Fruit fly (Drosophila melanogaster) whole organism, embryonic: ENCODE results near the gene Sfp87B.

ENCODE experiments used
- Antp ChIP-seq: fragments of 200-800 bp; sonication (Bioruptor generic); optimal IDR thresholded peaks from 3 replicates; lab custom pipeline; 2016; ENCODE audit warnings: missing biosample characterization, missing genetic modification characterization
- Atf3 ChIP-seq: fragments of 200-800 bp; sonication (Bioruptor generic); optimal IDR thresholded peaks from 3 replicates; lab custom pipeline; 2016; ENCODE audit warnings: missing biosample characterization, missing genetic modification characterization
- Awh ChIP-seq: fragments of 200-800 bp; sonication (Bioruptor generic); IDR thresholded peaks from 2 replicates; pipeline ENCODE4, ENCODE4 v1.3.6; 2022; ENCODE audit warnings: missing biosample characterization, missing genetic modification characterization
- CG10267 ChIP-seq: fragments of 200-800 bp; sonication (Bioruptor generic); optimal IDR thresholded peaks from 2 replicates; lab custom pipeline; 2018; ENCODE audit warnings: missing biosample characterization, mild to moderate bottlenecking, missing genetic modification characterization, moderate library complexity
- CG12219 ChIP-seq: fragments of 200-800 bp; sonication (Bioruptor generic); optimal IDR thresholded peaks from 3 replicates; lab custom pipeline; 2018; ENCODE audit warnings: missing biosample characterization, mild to moderate bottlenecking, missing genetic modification characterization
- CG1233 ChIP-seq: fragments of 200-800 bp; sonication (Bioruptor generic); optimal IDR thresholded peaks from 4 replicates; lab custom pipeline; 2018; ENCODE audit warnings: missing biosample characterization, mild to moderate bottlenecking, missing genetic modification characterization
- CG12391 ChIP-seq: fragments of 200-800 bp; sonication (Bioruptor generic); optimal IDR thresholded peaks from 3 replicates; lab custom pipeline; 2018; ENCODE audit warnings: missing biosample characterization, mild to moderate bottlenecking, missing genetic modification characterization, moderate library complexity
- CG12769 ChIP-seq: fragments of 200-800 bp; sonication (Bioruptor generic); optimal IDR thresholded peaks from 2 replicates; lab custom pipeline; 2019; ENCODE audit warnings: missing biosample characterization, mild to moderate bottlenecking, missing genetic modification characterization, moderate library complexity
- CG13287 ChIP-seq: fragments of 200-800 bp; sonication (Bioruptor generic); IDR thresholded peaks from 2 replicates; pipeline ENCODE4 v1.3.6; 2022; ENCODE audit warnings: missing biosample characterization, missing genetic modification characterization; ENCODE audit not compliant: partially characterized antibody
- CG14014 ChIP-seq: fragments of 200-800 bp; sonication (Bioruptor generic); IDR thresholded peaks from 2 replicates; pipeline ENCODE4 v1.3.6; 2022; ENCODE audit warnings: missing biosample characterization, missing genetic modification characterization
- CG14860 ChIP-seq: fragments of 200-800 bp; sonication (Bioruptor generic); IDR thresholded peaks from 3 replicates; pipeline ENCODE4 v1.3.6; 2022; ENCODE audit warnings: missing biosample characterization, missing genetic modification characterization; ENCODE audit not compliant: partially characterized antibody
- CG15479 ChIP-seq: fragments of 200-800 bp; sonication (Bioruptor generic); optimal IDR thresholded peaks from 3 replicates; lab custom pipeline; 2019; ENCODE audit warnings: missing biosample characterization, mild to moderate bottlenecking, missing genetic modification characterization, moderate library complexity
- CG17912 ChIP-seq: fragments of 200-800 bp; sonication (Bioruptor generic); optimal IDR thresholded peaks from 2 replicates; lab custom pipeline; 2018; ENCODE audit warnings: missing biosample characterization, mild to moderate bottlenecking, missing genetic modification characterization
- CG18011 ChIP-seq: fragments of 200-800 bp; sonication (Bioruptor generic); optimal IDR thresholded peaks from 2 replicates; lab custom pipeline; 2017; ENCODE audit warnings: missing biosample characterization, missing genetic modification characterization, mild to moderate bottlenecking, moderate library complexity, missing genotype
- CG1832 ChIP-seq: fragments of 200-800 bp; sonication (Bioruptor generic); optimal IDR thresholded peaks from 2 replicates; lab custom pipeline; 2017; ENCODE audit warnings: missing biosample characterization, mild to moderate bottlenecking, missing genetic modification characterization, inconsistent platforms
- CG2875 ChIP-seq: fragments of 200-800 bp; sonication (Bioruptor generic); optimal IDR thresholded peaks from 2 replicates; lab custom pipeline; 2017; ENCODE audit warnings: missing biosample characterization, mild to moderate bottlenecking, missing genetic modification characterization, missing genetic modification reagents
- CG30020 ChIP-seq: fragments of 200-800 bp; optimal IDR thresholded peaks from 2 replicates; lab custom pipeline; 2019; ENCODE audit warnings: missing biosample characterization, mild to moderate bottlenecking, missing genetic modification characterization, moderate library complexity
- CG32532 ChIP-seq: fragments of 200-800 bp; sonication (Bioruptor generic); IDR thresholded peaks from 2 replicates; pipeline ENCODE4 v1.3.6; 2022; ENCODE audit warnings: missing biosample characterization, missing genetic modification characterization
- CG3726 ChIP-seq: fragments of 200-800 bp; sonication (Bioruptor generic); IDR thresholded peaks from 3 replicates; pipeline ENCODE4, ENCODE4 v1.3.6; 2022; ENCODE audit warnings: missing biosample characterization, missing genetic modification characterization
- CG4360 ChIP-seq: fragments of 200-800 bp; sonication (Bioruptor generic); IDR thresholded peaks from 2 replicates; pipeline ENCODE4 v1.3.6; 2022; ENCODE audit warnings: missing biosample characterization, missing genetic modification characterization
- CG43689 ChIP-seq: fragments of 200-800 bp; sonication (Bioruptor generic); IDR thresholded peaks from 2 replicates; pipeline ENCODE4 v1.3.6; 2022; ENCODE audit warnings: missing biosample characterization, missing genetic modification characterization
- CG6791 ChIP-seq: fragments of 200-800 bp; sonication (Bioruptor generic); IDR thresholded peaks from 3 replicates; pipeline ENCODE4 v1.3.6; 2022; ENCODE audit warnings: missing biosample characterization, missing genetic modification characterization; ENCODE audit not compliant: partially characterized antibody
- CG7786 ChIP-seq: fragments of 200-800 bp; sonication (Bioruptor generic); optimal IDR thresholded peaks from 2 replicates; lab custom pipeline; 2016; ENCODE audit warnings: missing biosample characterization, missing genetic modification characterization
- CG8281 ChIP-seq: fragments of 200-800 bp; sonication (Bioruptor generic); optimal IDR thresholded peaks from 2 replicates; lab custom pipeline; 2018; ENCODE audit warnings: missing biosample characterization, mild to moderate bottlenecking, missing genetic modification characterization, moderate library complexity
- CG8290 ChIP-seq, 3 experiments: fragments of 200-800 bp; sonication (Bioruptor generic); optimal IDR thresholded peaks; 2 replicates each; lab custom pipeline; 2016 to 2019; ENCODE audit warnings: missing biosample characterization in 3 of 3, missing genetic modification characterization in 3 of 3, mild to moderate bottlenecking in 2 of 3, moderate library complexity in 1 of 3
- D19A ChIP-seq: fragments of 200-800 bp; optimal IDR thresholded peaks from 3 replicates; lab custom pipeline; 2019; ENCODE audit warnings: missing biosample characterization, mild to moderate bottlenecking, missing genetic modification characterization, moderate library complexity
- Dip2 ChIP-seq: fragments of 200-800 bp; sonication (Bioruptor generic); IDR thresholded peaks from 2 replicates; pipeline ENCODE4 v1.3.6; 2022; ENCODE audit warnings: missing biosample characterization, missing genetic modification characterization
- Doc2 ChIP-seq: fragments of 200-800 bp; sonication (Bioruptor generic); IDR thresholded peaks from 2 replicates; pipeline ENCODE4 v1.3.6; 2022; ENCODE audit warnings: missing biosample characterization, missing genetic modification characterization
- Ets97D ChIP-seq: fragments of 200-800 bp; sonication (Bioruptor generic); optimal IDR thresholded peaks from 3 replicates; lab custom pipeline; 2016; ENCODE audit warnings: missing biosample characterization, missing genetic modification characterization
- HLH3B ChIP-seq: fragments of 200-800 bp; sonication (Bioruptor generic); IDR thresholded peaks from 2 replicates; pipeline ENCODE4 v1.3.6; 2022; ENCODE audit warnings: missing biosample characterization, missing genetic modification characterization
- Lpt ChIP-seq: fragments of >200 bp; optimal IDR thresholded peaks from 2 replicates; lab custom pipeline; 2018; ENCODE audit warnings: missing biosample characterization, missing genetic modification characterization
- NC2β ChIP-seq: fragments of 200-800 bp; sonication (Bioruptor generic); optimal IDR thresholded peaks from 2 replicates; lab custom pipeline; 2016; ENCODE audit warnings: missing biosample characterization, missing genetic modification characterization
- Nf-YC ChIP-seq: fragments of 200-800 bp; optimal IDR thresholded peaks from 3 replicates; lab custom pipeline; 2019; ENCODE audit warnings: missing biosample characterization, mild to moderate bottlenecking, missing genetic modification characterization, moderate library complexity
- Opbp ChIP-seq: fragments of 200-800 bp; sonication (Bioruptor generic); IDR thresholded peaks from 3 replicates; pipeline ENCODE4 v1.3.6; 2022; ENCODE audit warnings: missing biosample characterization, missing genetic modification characterization; ENCODE audit not compliant: partially characterized antibody
- Ravus ChIP-seq: fragments of 200-800 bp; sonication (Bioruptor generic); IDR thresholded peaks from 2 replicates; pipeline ENCODE4 v1.3.6; 2022; ENCODE audit warnings: missing biosample characterization, missing genetic modification characterization
- Sin3A ChIP-seq: fragments of >200 bp; optimal IDR thresholded peaks from 2 replicates; lab custom pipeline; 2018
- Taf1 ChIP-seq: fragments of 200-800 bp; sonication (Bioruptor generic); IDR thresholded peaks from 2 replicates; pipeline ENCODE4 v1.3.6; 2022; ENCODE audit warnings: missing biosample characterization, missing genetic modification characterization
- ab ChIP-seq: fragments of 200-800 bp; sonication (Bioruptor generic); optimal IDR thresholded peaks from 2 replicates; lab custom pipeline; 2016; ENCODE audit warnings: missing biosample characterization, missing genetic modification characterization
- eve ChIP-seq, 2 experiments: fragments of >200 bp; optimal IDR thresholded peaks; 2 replicates each; lab custom pipeline; 2017; ENCODE audit warnings: missing biosample characterization in 2 of 2, missing genetic modification characterization in 2 of 2
- inv ChIP-seq: fragments of 200-800 bp; sonication (Bioruptor generic); IDR thresholded peaks from 2 replicates; pipeline ENCODE4 v1.3.6; 2022; ENCODE audit warnings: missing biosample characterization, missing genetic modification characterization; ENCODE audit not compliant: partially characterized antibody
- kni ChIP-seq: fragments of 200-800 bp; sonication (Bioruptor generic); optimal IDR thresholded peaks from 3 replicates; lab custom pipeline; 2017; ENCODE audit warnings: mild to moderate bottlenecking, missing biosample characterization, missing genetic modification reagents, missing genetic modification characterization
- nmo ChIP-seq: fragments of 200-800 bp; sonication (Bioruptor generic); optimal IDR thresholded peaks from 2 replicates; lab custom pipeline; 2018; ENCODE audit warnings: missing biosample characterization, mild to moderate bottlenecking, missing genetic modification characterization, moderate library complexity
- otp ChIP-seq: fragments of 200-800 bp; sonication (Bioruptor generic); IDR thresholded peaks from 3 replicates; pipeline ENCODE4, ENCODE4 v1.3.6; 2022; ENCODE audit warnings: missing biosample characterization, missing genetic modification characterization
- sc ChIP-seq, 3 experiments: fragments of >200 bp in 2 of 3; fragments of 200-800 bp in 1 of 3; sonication (Bioruptor generic) in 1 of 3; optimal IDR thresholded peaks; 2 replicates in 2 of 3; 3 replicates in 1 of 3; lab custom pipeline; 2017; ENCODE audit warnings: mild to moderate bottlenecking in 1 of 3, missing biosample characterization in 1 of 3, missing genetic modification characterization in 1 of 3, missing genetic modification reagents in 1 of 3
- slbo ChIP-seq: fragments of 200-800 bp; sonication (Bioruptor generic); IDR thresholded peaks from 2 replicates; pipeline ENCODE4 v1.3.6; 2022; ENCODE audit warnings: missing biosample characterization, missing genetic modification characterization
- tin ChIP-seq: fragments of 200-800 bp; sonication (Bioruptor generic); optimal IDR thresholded peaks from 3 replicates; lab custom pipeline; 2016; ENCODE audit warnings: missing biosample characterization, missing genetic modification characterization
- tio ChIP-seq: fragments of 200-800 bp; sonication (Bioruptor generic); optimal IDR thresholded peaks from 2 replicates; lab custom pipeline; 2017; ENCODE audit warnings: missing biosample characterization, missing genetic modification characterization, inconsistent platforms
- wor ChIP-seq: fragments of 200-800 bp; sonication (Bioruptor generic); IDR thresholded peaks from 2 replicates; pipeline ENCODE4 v1.3.6; 2022; ENCODE audit warnings: missing biosample characterization, missing genetic modification characterization
- zfh2 ChIP-seq: fragments of 200-800 bp; sonication (Bioruptor generic); optimal IDR thresholded peaks from 2 replicates; lab custom pipeline; 2016; ENCODE audit warnings: missing biosample characterization, missing genetic modification characterization

Sfp87B gene

dm6 chr3R:12280729-12281342 lies 7.9 kb downstream of the Sfp87B start (continued):
- no peak for TF ChIP-seq wor (GFP tag; lab: Robert Waterston, UW)
- TF ChIP-seq CG15479 (GFP tag; lab: Kevin White, UChicago), result peak; percentile 3
- no peak for TF ChIP-seq CG12769
- no peak for TF ChIP-seq CG3726 (GFP tag; lab: Robert Waterston, UW)
- TF ChIP-seq tin (GFP tag; lab: Kevin White, UChicago), result no peak
- TF ChIP-seq Ets97D (GFP tag; lab: Kevin White, UChicago), result no peak
- peak; percentile 98 for TF ChIP-seq Nf-YC (tag; lab: Kevin White, UChicago)
- TF ChIP-seq kni (GFP tag; lab: Kevin White, UChicago), result no peak
- no peak for TF ChIP-seq CG12219 (GFP tag; lab: Kevin White, UChicago)
- TF ChIP-seq CG6791 (GFP tag; lab: Robert Waterston, UW), result peak; percentile 70; the same call in 2 of the 3 replicates
- TF ChIP-seq CG30020 (tag; lab: Kevin White, UChicago), result no peak
- peak; percentile 98 for TF ChIP-seq CG1832 (GFP tag; lab: Kevin White, UChicago)
- no peak for TF ChIP-seq CG8281 (tag; lab: Kevin White, UChicago)
- no peak for TF ChIP-seq CG8290 (GFP tag; optimal IDR thresholded peaks at IDR 0.05; lab: Kevin White, UChicago)
- no peak for TF ChIP-seq CG8290 (tag; optimal IDR thresholded peaks at IDR 0.05; lab: Kevin White, UChicago)
- no peak for TF ChIP-seq zfh2
- TF ChIP-seq nmo (GFP tag; lab: Kevin White, UChicago), result no peak
- TF ChIP-seq Opbp (GFP tag; lab: Robert Waterston, UW), result peak; percentile 81; the same call in 2 of the 3 replicates
- TF ChIP-seq Doc2 (GFP tag; lab: Robert Waterston, UW), result no peak
- no peak for TF ChIP-seq Lpt (GFP tag; lab: Kevin White, UChicago)
- TF ChIP-seq sc (optimal IDR thresholded peaks at IDR 0.05; lab: Kevin White, UChicago), result no peak
- TF ChIP-seq sc (GFP tag; optimal IDR thresholded peaks at IDR 0.05; lab: Kevin White, UChicago), result no peak
- no peak for TF ChIP-seq CG7786 (GFP tag; lab: Kevin White, UChicago)
- no peak for TF ChIP-seq CG14014 (GFP tag; lab: Robert Waterston, UW)
- no peak for TF ChIP-seq CG2875
- no peak for TF ChIP-seq CG12391 (tag; lab: Kevin White, UChicago)
- no peak for TF ChIP-seq CG4360 (GFP tag; lab: Robert Waterston, UW)
- peak; percentile 48; the same call in 1 of the 2 replicates for TF ChIP-seq CG32532 (GFP tag; lab: Robert Waterston, UW)
- no peak for TF ChIP-seq HLH3B (GFP tag; lab: Robert Waterston, UW)
- TF ChIP-seq CG14860, result 0 out of 3 replicates have a peak, but pooled peaks have one; percentile 50
- TF ChIP-seq CG13287 (GFP tag; lab: Robert Waterston, UW), result peak; percentile 68; the same call in 1 of the 2 replicates
- TF ChIP-seq CG17912 (GFP tag; lab: Kevin White, UChicago), result no peak
- no peak for TF ChIP-seq CG10267
- no peak for TF ChIP-seq Taf1 (GFP tag; lab: Robert Waterston, UW)
- TF ChIP-seq CG43689, result no peak
- no peak for TF ChIP-seq CG1233 (GFP tag; lab: Kevin White, UChicago)
- no peak for TF ChIP-seq ab (GFP tag; lab: Kevin White, UChicago)
- TF ChIP-seq Antp (GFP tag; lab: Kevin White, UChicago), result no peak
- no peak for TF ChIP-seq otp (GFP tag; lab: Robert Waterston, UW)
- no peak for TF ChIP-seq Sin3A (lab: Kevin White, UChicago)
- TF ChIP-seq Dip2 (GFP tag; lab: Robert Waterston, UW), result no peak
- TF ChIP-seq tio (GFP tag; lab: Kevin White, UChicago), result no peak
- TF ChIP-seq eve (GFP tag; optimal IDR thresholded peaks at IDR 0.05; lab: Kevin White, UChicago), result no peak
- TF ChIP-seq inv (GFP tag; lab: Robert Waterston, UW), result peak; percentile 69; the same call in 1 of the 2 replicates
- TF ChIP-seq Ravus (GFP tag; lab: Robert Waterston, UW), result no peak
- TF ChIP-seq slbo (GFP tag; lab: Robert Waterston, UW), result no peak; the same call in 1 of the 2 replicates
- TF ChIP-seq Atf3 (GFP tag; lab: Kevin White, UChicago), result no peak
- TF ChIP-seq Awh (GFP tag; lab: Robert Waterston, UW), result no peak
- TF ChIP-seq D19A, result no peak
- TF ChIP-seq CG18011 (GFP tag; lab: Kevin White, UChicago), result peak; percentile 81
- no peak for TF ChIP-seq NC2β (GFP tag; lab: Kevin White, UChicago)
